Worm (Caenorhabditis elegans) whole organism, L2 larva: Measurements from ENCODE around the gene F55B11.5.

Source experiments
- alr-1 ChIP-seq: fragments of 150-350 bp; optimal IDR thresholded peaks from 2 replicates; lab custom pipeline; 2014; ENCODE audit warnings: missing biosample characterization, missing genetic modification characterization
- aly-2 ChIP-seq: fragments of 150-350 bp; optimal IDR thresholded peaks from 2 replicates; lab custom pipeline; 2014; ENCODE audit warnings: missing biosample characterization, missing genetic modification characterization
- ama-1 ChIP-seq: fragments of 150-350 bp; optimal IDR thresholded peaks from 2 replicates; lab custom pipeline; 2018; ENCODE audit warnings: inconsistent platforms
- ceh-16 ChIP-seq: fragments of 150-350 bp; optimal IDR thresholded peaks from 2 replicates; lab custom pipeline; 2014; ENCODE audit warnings: missing biosample characterization, missing genetic modification characterization
- crh-2 ChIP-seq: sonication (generic microtip); optimal IDR thresholded peaks from 2 replicates; lab custom pipeline; 2017; ENCODE audit warnings: missing biosample characterization, missing genetic modification characterization
- elt-1 ChIP-seq: fragments of 150-350 bp; optimal IDR thresholded peaks from 2 replicates; lab custom pipeline; 2014; ENCODE audit warnings: missing biosample characterization, missing genetic modification characterization
- fos-1 ChIP-seq: fragments of 150-350 bp; optimal IDR thresholded peaks from 2 replicates; lab custom pipeline; 2014; ENCODE audit warnings: missing biosample characterization, missing genetic modification characterization
- lin-13 ChIP-seq: fragments of 150-350 bp; optimal IDR thresholded peaks from 2 replicates; lab custom pipeline; 2014; ENCODE audit warnings: missing biosample characterization, missing genetic modification reagents, missing genetic modification characterization
- lin-39 ChIP-seq: fragments of 150-350 bp; optimal IDR thresholded peaks from 2 replicates; lab custom pipeline; 2014; ENCODE audit warnings: missing biosample characterization, missing genetic modification reagents, missing genetic modification characterization
- mdl-1 ChIP-seq, 2 experiments: fragments of 150-350 bp in 1 of 2; sonication (generic microtip) in 1 of 2; optimal IDR thresholded peaks; 2 replicates each; lab custom pipeline; 2017; ENCODE audit warnings: missing biosample characterization in 2 of 2, missing genetic modification characterization in 2 of 2
- nhr-10 ChIP-seq: sonication (generic microtip); optimal IDR thresholded peaks from 2 replicates; lab custom pipeline; 2017; ENCODE audit warnings: missing biosample characterization, missing genetic modification characterization
- nhr-12 ChIP-seq: fragments of 150-350 bp; optimal IDR thresholded peaks from 2 replicates; lab custom pipeline; 2014; ENCODE audit warnings: missing biosample characterization, missing genetic modification characterization
- nhr-237 ChIP-seq: fragments of 150-350 bp; optimal IDR thresholded peaks from 2 replicates; lab custom pipeline; 2014; ENCODE audit warnings: missing biosample characterization, missing genetic modification characterization
- nhr-77 ChIP-seq: fragments of 150-350 bp; optimal IDR thresholded peaks from 2 replicates; lab custom pipeline; 2014; ENCODE audit warnings: missing biosample characterization, missing genetic modification characterization
- sem-4 ChIP-seq: fragments of 150-350 bp; optimal IDR thresholded peaks from 2 replicates; lab custom pipeline; 2014; ENCODE audit warnings: missing biosample characterization, missing genetic modification reagents, missing genetic modification characterization
- skn-1 ChIP-seq: sonication (generic microtip); optimal IDR thresholded peaks from 2 replicates; lab custom pipeline; 2017; ENCODE audit warnings: missing biosample characterization, missing genetic modification characterization
- unc-55 ChIP-seq: fragments of 150-350 bp; sonication (generic microtip); optimal IDR thresholded peaks from 3 replicates; lab custom pipeline; 2014; ENCODE audit warnings: missing biosample characterization, missing genetic modification reagents, missing genetic modification characterization
- ztf-11 ChIP-seq: sonication (generic microtip); optimal IDR thresholded peaks from 2 replicates; lab custom pipeline; 2017; ENCODE audit warnings: missing biosample characterization, missing genetic modification characterization

Gene F55B11.5

ce11 chrIV:14464065-14464567 is 36.6 kb downstream of the F55B11.5 start, which contains the start of gene dld-1 (continued):
- TF ChIP-seq lin-39 (tag; lab: Kevin White, UChicago), result peak; percentile 14

DNA sequence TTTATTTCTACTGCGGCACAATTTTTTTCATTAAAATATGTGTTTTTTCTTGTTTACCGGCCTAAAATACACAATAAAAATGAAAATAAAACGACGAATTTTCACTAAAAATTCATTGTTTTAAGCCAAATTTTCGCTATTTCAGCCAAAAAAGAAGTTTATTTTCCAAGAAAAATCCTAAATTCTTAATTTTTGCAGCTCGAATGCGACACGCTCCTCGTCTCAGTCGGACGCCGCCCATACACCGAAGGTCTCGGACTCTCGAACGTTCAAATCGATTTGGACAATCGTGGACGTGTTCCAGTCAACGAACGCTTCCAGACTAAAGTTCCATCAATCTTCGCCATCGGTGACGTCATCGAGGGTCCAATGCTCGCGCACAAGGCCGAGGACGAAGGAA is 38.6 kb downstream of the F55B11.5 start:
- no peak for TF ChIP-seq crh-2 (tag; lab: Kevin White, UChicago)

ce11 chrIV:14466837-14467236 is 39.3 kb downstream of the F55B11.5 start:
- TF ChIP-seq elt-1 (tag; lab: Kevin White, UChicago) (no peak), skn-1 (no peak)

DNA sequence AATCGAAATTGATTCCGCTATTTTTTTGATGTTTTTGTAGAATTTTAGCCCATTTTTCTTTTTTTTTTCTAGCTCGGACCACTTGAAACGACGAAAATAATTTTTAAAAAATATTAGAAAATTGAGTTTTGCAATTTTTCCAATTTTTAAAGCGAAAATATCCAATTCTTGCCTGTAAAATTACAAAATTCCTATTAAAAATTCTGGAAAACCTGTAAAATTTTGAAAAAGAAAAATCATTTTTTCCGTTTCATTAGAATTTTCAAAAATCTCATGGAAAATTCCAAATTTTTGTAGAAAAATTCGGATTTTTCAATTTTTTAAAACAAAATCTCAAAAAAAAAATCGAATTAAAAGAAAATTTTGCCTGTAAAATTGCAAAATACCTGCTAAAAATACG is 41.5 kb downstream of the F55B11.5 start:
- no peak for TF ChIP-seq nhr-237 (tag; lab: Kevin White, UChicago)
- no peak for TF ChIP-seq nhr-12
- TF ChIP-seq ceh-16 (tag; lab: Kevin White, UChicago), result no peak
- TF ChIP-seq ama-1 (lab: Kevin White, UChicago), result no peak
- TF ChIP-seq aly-2 (tag; lab: Kevin White, UChicago), result no peak
- no peak for TF ChIP-seq nhr-77
- no peak for TF ChIP-seq ztf-11 (tag; lab: Kevin White, UChicago)
- no peak for TF ChIP-seq nhr-10
- no peak for TF ChIP-seq alr-1
- no peak for TF ChIP-seq unc-55 (GFP tag; lab: Kevin White, UChicago)
- no peak for TF ChIP-seq crh-2 (tag; lab: Kevin White, UChicago)
- no peak for TF ChIP-seq fos-1 (tag; lab: Kevin White, UChicago)
- no peak for TF ChIP-seq mdl-1 (tag; optimal IDR thresholded peaks at IDR 0.05; lab: Kevin White, UChicago)
- no peak for TF ChIP-seq sem-4 (tag; lab: Kevin White, UChicago)
- TF ChIP-seq lin-13 (GFP tag; lab: Kevin White, UChicago), result no peak
